Worm (Caenorhabditis elegans) whole organism, late embryonic: Measurements from ENCODE around the gene F44E5.5.

ENCODE experiments used
- ceh-6 ChIP-seq: fragments of 200-800 bp; sonication (Bioruptor generic); optimal IDR thresholded peaks from 2 replicates; lab custom pipeline; 2018; ENCODE audit warnings: mild to moderate bottlenecking, missing genetic modification characterization, missing compliant biosample characterization
- lin-11 ChIP-seq: fragments of 200-800 bp; sonication (Bioruptor generic); optimal IDR thresholded peaks from 2 replicates; lab custom pipeline; 2018; ENCODE audit warnings: mild to moderate bottlenecking, missing genetic modification characterization, missing compliant biosample characterization
- madf-2 ChIP-seq: sonication (generic microtip); optimal IDR thresholded peaks from 2 replicates; lab custom pipeline; 2017; ENCODE audit warnings: missing genetic modification characterization, missing compliant biosample characterization

ce11 chrII:11788025-11788424, 28.6 kb downstream of the F44E5.5 start:
- TF ChIP-seq lin-11 (tag; lab: Kevin White, UChicago) (no peak), madf-2 (tag; lab: Kevin White, UChicago) (no peak), ceh-6 (no peak)
